Worm (Caenorhabditis elegans): Measurements from ENCODE around the gene K04C1.2.
A peak's percentile ranks its signal among the peaks of the same experiment; 100 is the strongest.

Gene K04C1.2

ce11 chrX:14267170-14267569, 28.7 kb downstream of the K04C1.2 start:
- TF ChIP-seq elt-1 (tag; optimal IDR thresholded peaks at IDR 0.05) = peak; percentile 29
- no peak for TF ChIP-seq nhr-10 (tag; optimal IDR thresholded peaks at IDR 0.05)
- no peak for TF ChIP-seq mbf-1 (tag; optimal IDR thresholded peaks at IDR 0.05)

- TF ChIP-seq crh-2 (tag; optimal IDR thresholded peaks at IDR 0.05) (no peak), peb-1 (tag; optimal IDR thresholded peaks at IDR 0.05) (no peak), alr-1 (tag; optimal IDR thresholded peaks at IDR 0.05) (no peak), nhr-21 (tag; optimal IDR thresholded peaks at IDR 0.05) (no peak), nhr-237 (tag; optimal IDR thresholded peaks at IDR 0.05) (no peak)
These were observed 29.3 kb downstream of the K04C1.2 start, which contains the start of gene del-1 for ce11 chrX:14267781-14268180. del-1 (plus strand) TSS chrX:14268081.

ce11 chrX:14281526-14281925, 43.0 kb downstream of the K04C1.2 start, which contains the start of gene E02H4.2:
E02H4.2 (minus strand) TSS chrX:14281626.
- TF ChIP-seq R02D3.7 (tag; optimal IDR thresholded peaks at IDR 0.05) (no peak), mab-5 (tag; optimal IDR thresholded peaks at IDR 0.05) (no peak), mdl-1 (tag; optimal IDR thresholded peaks at IDR 0.05) (no peak), elt-3 (tag; optimal IDR thresholded peaks at IDR 0.05) (no peak), ztf-4 (tag; optimal IDR thresholded peaks at IDR 0.05) (no peak)

ce11 chrX:14287888-14288287, 49.4 kb downstream of the K04C1.2 start:
- no peak for TF ChIP-seq Y55F3AM.14 (GFP tag; optimal IDR thresholded peaks at IDR 0.05)
- no peak for TF ChIP-seq mab-5 (tag; optimal IDR thresholded peaks at IDR 0.05)
- peak; percentile 30 for TF ChIP-seq C34F6.9 (tag; optimal IDR thresholded peaks at IDR 0.05)
- TF ChIP-seq dmd-4 (tag; optimal IDR thresholded peaks at IDR 0.05) = no peak
- no peak for TF ChIP-seq lin-11 (tag; optimal IDR thresholded peaks at IDR 0.05)
- TF ChIP-seq unc-39 (tag; optimal IDR thresholded peaks at IDR 0.05) = no peak
- no peak for TF ChIP-seq nhr-11 (tag; optimal IDR thresholded peaks at IDR 0.05)
- peak in 1 of 2 experiments; percentile 51 for TF ChIP-seq lsy-2 (tag; optimal IDR thresholded peaks at IDR 0.05)
- no peak for TF ChIP-seq unc-62 (GFP tag; optimal IDR thresholded peaks at IDR 0.05)
- peak; percentile 22 for TF ChIP-seq crh-2 (tag; optimal IDR thresholded peaks at IDR 0.05)
- no peak for TF ChIP-seq alr-1 (tag; optimal IDR thresholded peaks at IDR 0.05)
- no peak for TF ChIP-seq ama-1 (optimal IDR thresholded peaks at IDR 0.05)
- TF ChIP-seq gmeb-1 (tag; optimal IDR thresholded peaks at IDR 0.05) = no peak
- no peak for TF ChIP-seq R02D3.7 (tag; optimal IDR thresholded peaks at IDR 0.05)
- no peak for TF ChIP-seq elt-1 (tag; optimal IDR thresholded peaks at IDR 0.05)
- no peak for TF ChIP-seq mbf-1 (tag; optimal IDR thresholded peaks at IDR 0.05)
- no peak for TF ChIP-seq lin-13 (GFP tag; optimal IDR thresholded peaks at IDR 0.05)
- TF ChIP-seq F13H6.1 (tag; optimal IDR thresholded peaks at IDR 0.05) = peak; percentile 87
- TF ChIP-seq ztf-1 (GFP tag; conservative IDR thresholded peaks at IDR 0.05) = no peak
- TF ChIP-seq elt-3 (tag; optimal IDR thresholded peaks at IDR 0.05) = no peak
- no peak for TF ChIP-seq nhr-77 (tag; optimal IDR thresholded peaks at IDR 0.05)
- TF ChIP-seq nhr-21 (tag; optimal IDR thresholded peaks at IDR 0.05) = no peak
- peak; percentile 50 for TF ChIP-seq nhr-129 (tag; optimal IDR thresholded peaks at IDR 0.05)
- no peak for TF ChIP-seq unc-55 (GFP tag; optimal IDR thresholded peaks at IDR 0.05)
- TF ChIP-seq sma-9 (GFP tag; optimal IDR thresholded peaks at IDR 0.05) = peak; percentile 75
- TF ChIP-seq sma-9 (tag; optimal IDR thresholded peaks at IDR 0.05) = no peak

ce11 chrX:14289993-14290392, 51.5 kb downstream of the K04C1.2 start:
- TF ChIP-seq nhr-6 (tag; optimal IDR thresholded peaks at IDR 0.05) = no peak

Measured in whole organism, L2 larva.